Fruit fly (Drosophila melanogaster): ENCODE data around the gene CG7556.

CG7556 gene

dm6 chrX:19166152-19166935 lies 13.3 kb downstream of the CG7556 start:
- peak; percentile 54 for TF ChIP-seq CG8159 (tag; optimal IDR thresholded peaks at IDR 0.05)
- TF ChIP-seq CG14655 (GFP tag; optimal IDR thresholded peaks at IDR 0.05) = peak; percentile 52
- TF ChIP-seq fd96Ca (GFP tag; IDR thresholded peaks at IDR 0.05) = 0 out of 3 replicates have a peak, but pooled peaks have one; percentile 37
- TF ChIP-seq CG32121 (GFP tag; IDR thresholded peaks at IDR 0.05) = peak; percentile 40; the same call in 1 of the 2 replicates
- peak; percentile 39 for TF ChIP-seq CG15710 (tag; optimal IDR thresholded peaks at IDR 0.05)
- no peak for TF ChIP-seq CG8301 (tag; optimal IDR thresholded peaks at IDR 0.05)
- TF ChIP-seq Snoo (tag; optimal IDR thresholded peaks at IDR 0.05) = peak; percentile 45
- TF ChIP-seq Pif1A (GFP tag; optimal IDR thresholded peaks at IDR 0.05) = no peak

- TF ChIP-seq D1 (tag; optimal IDR thresholded peaks at IDR 0.05) (no peak), CG8159 (tag; optimal IDR thresholded peaks at IDR 0.05) (peak; percentile 43), CG8301 (tag; optimal IDR thresholded peaks at IDR 0.05) (no peak), EcR (GFP tag; optimal IDR thresholded peaks at IDR 0.05) (no peak), CG34367 (tag; optimal IDR thresholded peaks at IDR 0.05) (peak; percentile 49), rn (GFP tag; IDR thresholded peaks at IDR 0.05) (no peak), CG4496 (GFP tag; IDR thresholded peaks at IDR 0.05) (peak; percentile 81), CG32121 (GFP tag; IDR thresholded peaks at IDR 0.05) (peak; percentile 36; the same call in 1 of the 2 replicates), CG17806 (tag; optimal IDR thresholded peaks at IDR 0.05) (peak; percentile 16), fd96Ca (GFP tag; IDR thresholded peaks at IDR 0.05) (peak; percentile 40; the same call in 1 of the 3 replicates), Pif1B (GFP tag; optimal IDR thresholded peaks at IDR 0.05) (no peak), CG14655 (GFP tag; optimal IDR thresholded peaks at IDR 0.05) (no peak), CG15710 (tag; optimal IDR thresholded peaks at IDR 0.05) (peak; percentile 63), CG13204 (GFP tag; optimal IDR thresholded peaks at IDR 0.05) (peak; percentile 81), CG12605 (GFP tag; IDR thresholded peaks at IDR 0.05) (peak; percentile 83), Snoo (tag; optimal IDR thresholded peaks at IDR 0.05) (no peak), CG10348 (GFP tag; IDR thresholded peaks at IDR 0.05) (no peak), gl (tag; optimal IDR thresholded peaks at IDR 0.05) (peak; percentile 79), CG9948 (tag; optimal IDR thresholded peaks at IDR 0.05) (peak; percentile 25), Pif1A (GFP tag; optimal IDR thresholded peaks at IDR 0.05) (no peak), Ets98B (GFP tag; IDR thresholded peaks at IDR 0.05) (peak; percentile 61)
These were observed 14.3 kb downstream of the CG7556 start for dm6 chrX:19165144-19166011.

DNA sequence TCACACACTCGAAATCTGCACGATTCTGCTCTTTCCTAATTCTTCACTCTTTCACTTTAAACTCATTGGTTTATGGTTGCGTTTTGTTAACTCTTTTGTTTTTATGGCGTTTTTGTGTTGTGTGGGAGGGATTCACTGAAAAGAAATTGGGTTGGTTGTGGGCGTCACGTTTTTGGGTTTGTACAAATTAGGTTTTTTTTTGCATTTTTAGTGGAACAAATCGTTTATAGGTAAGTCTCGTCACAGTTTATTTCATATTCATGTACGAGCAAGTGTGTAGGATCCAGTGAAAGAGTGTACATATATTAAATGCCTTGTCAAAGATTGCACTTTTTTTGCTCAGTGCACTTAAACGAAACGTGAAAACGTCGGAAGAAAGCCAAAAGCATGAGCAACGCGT lies 14.9 kb downstream of the CG7556 start:
- no peak for TF ChIP-seq CG8301 (tag; optimal IDR thresholded peaks at IDR 0.05)
- peak; percentile 23 for TF ChIP-seq Pif1A (GFP tag; optimal IDR thresholded peaks at IDR 0.05)
- TF ChIP-seq CG34367 (tag; optimal IDR thresholded peaks at IDR 0.05) = no peak
- TF ChIP-seq CG9948 (tag; optimal IDR thresholded peaks at IDR 0.05) = peak; percentile 17
- TF ChIP-seq CG4496 (GFP tag; IDR thresholded peaks at IDR 0.05) = 0 out of 3 replicates have a peak, but pooled peaks have one; percentile 34
- peak; percentile 58 for TF ChIP-seq Snoo (tag; optimal IDR thresholded peaks at IDR 0.05)

DNA sequence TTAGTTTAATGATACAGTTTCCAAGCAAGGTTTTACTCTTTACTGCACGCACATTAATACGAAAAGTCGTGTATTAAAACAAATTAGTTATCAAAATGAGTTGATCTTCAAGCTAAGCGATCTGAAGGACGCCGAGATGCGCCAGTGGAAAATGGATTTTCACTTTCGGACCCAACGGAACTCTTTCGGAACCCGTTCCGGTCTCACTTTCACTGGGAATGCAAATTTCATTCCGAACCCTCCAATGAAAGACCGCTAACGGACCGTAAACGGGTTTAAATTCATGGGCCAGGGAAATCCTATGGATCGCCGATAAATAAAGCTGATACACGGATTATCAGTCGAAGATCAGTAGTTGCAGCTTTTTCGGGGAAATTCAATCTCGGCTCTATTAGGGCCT lies 16.2 kb downstream of the CG7556 start:
- TF ChIP-seq Snoo (tag; optimal IDR thresholded peaks at IDR 0.05) (no peak), Ets98B (GFP tag; IDR thresholded peaks at IDR 0.05) (no peak)

DNA sequence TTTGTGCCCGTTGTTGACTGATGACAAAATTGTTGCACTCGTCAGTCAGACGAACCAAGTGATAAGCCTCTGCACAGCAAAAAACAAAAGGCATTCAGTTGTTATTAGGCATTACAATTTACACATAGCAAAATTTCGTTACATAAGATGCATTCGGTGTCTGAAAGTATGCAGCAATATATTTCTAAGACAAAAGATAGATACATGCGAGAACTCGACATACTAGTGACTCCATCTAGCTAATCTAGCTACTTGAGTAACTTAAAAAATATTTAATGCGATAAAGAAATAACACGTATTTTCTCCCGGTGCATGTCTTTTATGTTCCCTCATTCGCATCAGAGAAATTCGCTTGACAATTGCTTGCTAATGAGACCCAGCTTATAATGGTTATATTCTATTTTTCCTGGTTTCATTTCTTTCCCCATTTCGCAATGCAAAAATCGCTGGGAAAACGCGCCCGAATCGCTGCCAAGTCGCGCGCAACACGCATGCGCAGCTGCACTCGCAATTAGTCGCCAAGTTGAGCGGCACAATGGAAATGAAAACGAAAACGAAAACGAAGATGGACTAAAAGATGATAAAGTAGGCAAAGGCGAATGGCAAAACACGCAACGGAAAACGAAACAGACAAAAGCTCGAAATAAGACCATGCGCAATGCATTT lies 17.2 kb downstream of the CG7556 start:
- TF ChIP-seq CG12605 (GFP tag; IDR thresholded peaks at IDR 0.05) (no peak), CG4496 (GFP tag; IDR thresholded peaks at IDR 0.05) (peak; percentile 41; the same call in 2 of the 3 replicates), CG10348 (GFP tag; IDR thresholded peaks at IDR 0.05) (no peak), CG8301 (tag; optimal IDR thresholded peaks at IDR 0.05) (peak; percentile 52), CG14655 (GFP tag; optimal IDR thresholded peaks at IDR 0.05) (peak; percentile 64), CG8159 (tag; optimal IDR thresholded peaks at IDR 0.05) (peak; percentile 69), CG17806 (tag; optimal IDR thresholded peaks at IDR 0.05) (peak; percentile 51), CG32121 (GFP tag; IDR thresholded peaks at IDR 0.05) (peak; percentile 45; the same call in 1 of the 2 replicates), Ets98B (GFP tag; IDR thresholded peaks at IDR 0.05) (peak; percentile 36), CG9948 (tag; optimal IDR thresholded peaks at IDR 0.05) (peak; percentile 69), EcR (GFP tag; optimal IDR thresholded peaks at IDR 0.05) (no peak), gl (tag; optimal IDR thresholded peaks at IDR 0.05) (peak; percentile 43), CG15710 (tag; optimal IDR thresholded peaks at IDR 0.05) (peak; percentile 78), CG13204 (GFP tag; optimal IDR thresholded peaks at IDR 0.05) (peak; percentile 43), Snoo (tag; optimal IDR thresholded peaks at IDR 0.05) (peak; percentile 49), Pif1B (GFP tag; optimal IDR thresholded peaks at IDR 0.05) (peak; percentile 80), fd96Ca (GFP tag; IDR thresholded peaks at IDR 0.05) (peak; percentile 54; the same call in 1 of the 3 replicates), Pif1A (GFP tag; optimal IDR thresholded peaks at IDR 0.05) (peak; percentile 86), rn (GFP tag; IDR thresholded peaks at IDR 0.05) (0 out of 2 replicates have a peak, but pooled peaks have one; percentile 42), CG34367 (tag; optimal IDR thresholded peaks at IDR 0.05) (peak; percentile 79), D1 (tag; optimal IDR thresholded peaks at IDR 0.05) (no peak)
